Fruit fly (Drosophila melanogaster) whole organism, pupa: Measurements from ENCODE around the gene CG11893.
A peak's percentile ranks its signal among the peaks of the same experiment; 100 is the strongest.

Experiments used
- CG13204 ChIP-seq: fragments of 200-800 bp; sonication (Bioruptor generic); optimal IDR thresholded peaks from 2 replicates; lab custom pipeline; 2018; ENCODE audit warnings: missing biosample characterization, mild to moderate bottlenecking, missing genetic modification characterization, moderate library complexity
- D1 ChIP-seq: fragments of 200-800 bp; sonication (Bioruptor generic); optimal IDR thresholded peaks from 2 replicates; lab custom pipeline; 2018; ENCODE audit warnings: missing biosample characterization, mild to moderate bottlenecking, missing genetic modification characterization, moderate library complexity
- EcR ChIP-seq: fragments of 200-800 bp; sonication (Bioruptor generic); optimal IDR thresholded peaks from 3 replicates; lab custom pipeline; 2019; ENCODE audit warnings: missing biosample characterization, missing genetic modification characterization, mild to moderate bottlenecking, moderate library complexity, missing genetic modification reagents
- Pif1B ChIP-seq: fragments of 200-800 bp; sonication (Bioruptor generic); optimal IDR thresholded peaks from 3 replicates; lab custom pipeline; 2016; ENCODE audit warnings: missing biosample characterization, missing genetic modification characterization
- gl ChIP-seq: fragments of 200-800 bp; sonication (Bioruptor generic); optimal IDR thresholded peaks from 2 replicates; lab custom pipeline; 2018; ENCODE audit warnings: missing biosample characterization, mild to moderate bottlenecking, missing genetic modification characterization

DNA sequence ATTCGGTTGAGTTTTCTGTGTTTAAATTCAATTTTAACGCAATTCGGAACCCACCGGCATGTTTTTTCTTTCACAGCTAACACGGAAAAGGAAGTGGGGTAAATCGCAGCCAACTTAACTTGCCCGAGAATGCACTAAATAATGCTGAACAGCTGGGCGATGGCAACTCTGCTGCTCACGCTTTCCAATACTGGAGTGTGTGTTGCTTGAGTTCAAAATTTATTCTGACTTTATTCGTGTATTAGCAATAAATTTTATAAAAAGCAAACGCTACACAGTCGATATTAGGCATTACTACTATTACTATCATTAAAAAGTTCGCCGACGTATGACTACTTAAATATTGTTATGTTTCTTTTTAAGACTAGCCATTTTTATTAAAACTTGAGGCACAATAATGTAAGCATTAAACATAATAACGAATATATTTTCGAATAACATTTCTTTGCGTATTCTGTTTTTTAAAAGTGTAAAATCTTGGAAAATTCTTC lies 42.3 kb upstream of the CG11893 start, which contains the start of the genes RpS27 and Nup37:
- TF ChIP-seq EcR (no peak), Pif1B (GFP tag; lab: Kevin White, UChicago) (no peak), D1 (no peak), gl (tag; lab: Kevin White, UChicago) (peak; percentile 80), CG13204 (no peak)
